Worm (Caenorhabditis elegans) whole organism, L4/young adult: ENCODE measurements around the gene irld-48.

Source experiments
- W03F9.2 ChIP-seq: fragments of 150-350 bp; optimal IDR thresholded peaks from 2 replicates; lab custom pipeline; 2014; ENCODE audit warnings: missing biosample characterization, missing genetic modification characterization
- dao-5 ChIP-seq: sonication (generic microtip); optimal IDR thresholded peaks from 2 replicates; lab custom pipeline; 2016; ENCODE audit warnings: missing genotype, missing genetic modification characterization, moderate library complexity, missing compliant biosample characterization
- him-1 ChIP-seq: sonication (generic microtip); optimal IDR thresholded peaks from 2 replicates; lab custom pipeline; 2016; ENCODE audit warnings: missing genotype, missing genetic modification reagents, missing genetic modification characterization, missing compliant biosample characterization

DNA sequence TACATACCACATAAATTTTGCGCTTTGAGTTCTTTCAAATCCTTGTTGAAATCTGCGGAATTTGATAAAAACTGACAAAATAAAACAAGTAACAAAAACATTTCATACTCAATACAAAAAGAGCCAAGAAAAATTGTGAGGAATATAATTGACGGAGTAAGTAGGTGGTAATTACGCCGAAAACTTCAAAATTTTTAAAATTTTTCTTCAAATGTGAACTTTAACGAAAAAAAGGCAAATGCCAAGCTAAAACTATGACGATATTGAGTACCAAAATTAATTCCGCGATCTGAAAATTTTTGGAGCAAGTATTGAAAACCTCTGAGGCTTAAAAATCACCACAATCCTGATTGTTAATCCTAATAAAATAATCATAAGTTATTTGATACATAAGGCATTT is 3.2 kb upstream of the irld-48 start, which contains the start of gene irld-51:
- TF ChIP-seq W03F9.2 (tag; lab: Kevin White, UChicago), result no peak
- no peak for TF ChIP-seq him-1 (tag; lab: Kevin White, UChicago)
- TF ChIP-seq dao-5 (tag; lab: Kevin White, UChicago), result no peak
